Fruit fly (Drosophila melanogaster) whole organism, embryonic: ENCODE results near the gene Nse1.

ENCODE experiments used
- ATbp ChIP-seq: fragments of 200-800 bp; sonication (Bioruptor generic); optimal IDR thresholded peaks from 2 replicates; lab custom pipeline; 2017; ENCODE audit warnings: missing biosample characterization, mild to moderate bottlenecking, missing genetic modification characterization, missing genetic modification reagents
- CG10366 ChIP-seq: fragments of 200-800 bp; sonication (Bioruptor generic); IDR thresholded peaks from 2 replicates; pipeline ENCODE4 v1.3.6; 2022; ENCODE audit warnings: missing biosample characterization, missing genetic modification characterization
- CG10979 ChIP-seq: fragments of 200-800 bp; sonication (Bioruptor generic); optimal IDR thresholded peaks from 2 replicates; lab custom pipeline; 2018; ENCODE audit warnings: missing biosample characterization, mild to moderate bottlenecking, missing genetic modification characterization, moderate library complexity
- CG14667 ChIP-seq: fragments of 200-800 bp; sonication (Bioruptor generic); IDR thresholded peaks from 2 replicates; pipeline ENCODE4 v1.3.6; 2022; ENCODE audit warnings: missing biosample characterization, missing genetic modification characterization
- CG1603 ChIP-seq: fragments of 200-800 bp; sonication (Bioruptor generic); optimal IDR thresholded peaks from 2 replicates; lab custom pipeline; 2019; ENCODE audit warnings: missing biosample characterization, mild to moderate bottlenecking, missing genetic modification characterization, moderate library complexity
- CG16813 ChIP-seq: fragments of 200-800 bp; sonication (Bioruptor generic); IDR thresholded peaks from 3 replicates; pipeline ENCODE4 v1.3.6; 2022; ENCODE audit warnings: missing biosample characterization, missing genetic modification characterization; ENCODE audit not compliant: partially characterized antibody
- CG1832 ChIP-seq: fragments of 200-800 bp; sonication (Bioruptor generic); optimal IDR thresholded peaks from 2 replicates; lab custom pipeline; 2017; ENCODE audit warnings: missing biosample characterization, mild to moderate bottlenecking, missing genetic modification characterization, inconsistent platforms
- CG2199 ChIP-seq: fragments of 200-800 bp; sonication (Bioruptor generic); IDR thresholded peaks from 3 replicates; pipeline ENCODE4 v1.3.6; 2022; ENCODE audit warnings: missing biosample characterization, missing genetic modification characterization
- CG2875 ChIP-seq: fragments of 200-800 bp; sonication (Bioruptor generic); optimal IDR thresholded peaks from 2 replicates; lab custom pipeline; 2017; ENCODE audit warnings: missing biosample characterization, mild to moderate bottlenecking, missing genetic modification characterization, missing genetic modification reagents
- CG31365 ChIP-seq: fragments of 200-800 bp; sonication (Bioruptor generic); optimal IDR thresholded peaks from 2 replicates; lab custom pipeline; 2018; ENCODE audit warnings: missing biosample characterization, mild to moderate bottlenecking, missing genetic modification characterization
- CG32532 ChIP-seq: fragments of 200-800 bp; sonication (Bioruptor generic); IDR thresholded peaks from 2 replicates; pipeline ENCODE4 v1.3.6; 2022; ENCODE audit warnings: missing biosample characterization, missing genetic modification characterization
- CG3407 ChIP-seq: fragments of 200-800 bp; sonication (Bioruptor generic); optimal IDR thresholded peaks from 2 replicates; lab custom pipeline; 2018; ENCODE audit warnings: missing biosample characterization, mild to moderate bottlenecking, missing genetic modification characterization
- CG6791 ChIP-seq: fragments of 200-800 bp; sonication (Bioruptor generic); IDR thresholded peaks from 3 replicates; pipeline ENCODE4 v1.3.6; 2022; ENCODE audit warnings: missing biosample characterization, missing genetic modification characterization; ENCODE audit not compliant: partially characterized antibody
- CG6854 ChIP-seq: fragments of 200-800 bp; sonication (Bioruptor generic); optimal IDR thresholded peaks from 3 replicates; lab custom pipeline; 2017; ENCODE audit warnings: missing biosample characterization, mild to moderate bottlenecking, missing genetic modification characterization
- CG8359 ChIP-seq: fragments of 200-800 bp; sonication (Bioruptor generic); optimal IDR thresholded peaks from 2 replicates; lab custom pipeline; 2017; ENCODE audit warnings: missing biosample characterization, mild to moderate bottlenecking, missing genetic modification characterization, borderline replicate concordance
- CG9932 ChIP-seq: fragments of 200-800 bp; sonication (Bioruptor generic); IDR thresholded peaks from 2 replicates; pipeline ENCODE4 v1.3.6; 2022; ENCODE audit warnings: missing biosample characterization, missing genetic modification characterization
- Chrac-16 ChIP-seq: fragments of 200-800 bp; sonication (Bioruptor generic); optimal IDR thresholded peaks from 3 replicates; lab custom pipeline; 2016; ENCODE audit warnings: missing biosample characterization, missing genetic modification characterization
- Dll ChIP-seq: fragments of 200-800 bp; sonication (Bioruptor generic); IDR thresholded peaks from 4 replicates; pipeline ENCODE4 v1.3.6; 2022; ENCODE audit warnings: missing biosample characterization, missing genetic modification characterization; ENCODE audit not compliant: partially characterized antibody
- Elba2 ChIP-seq: fragments of 200-800 bp; sonication (Bioruptor generic); optimal IDR thresholded peaks from 3 replicates; lab custom pipeline; 2016; ENCODE audit warnings: missing biosample characterization, missing genetic modification characterization
- HLHmδ ChIP-seq: fragments of 200-800 bp; sonication (Bioruptor generic); optimal IDR thresholded peaks from 2 replicates; lab custom pipeline; 2018; ENCODE audit warnings: missing biosample characterization, mild to moderate bottlenecking, missing genetic modification characterization, moderate library complexity
- MBD-R2 ChIP-seq: fragments of 200-800 bp; sonication (Bioruptor generic); IDR thresholded peaks from 2 replicates; pipeline ENCODE4 v1.3.6; 2022; ENCODE audit warnings: missing biosample characterization, missing genetic modification characterization
- MESR4 ChIP-seq: fragments of 200-800 bp; sonication (Bioruptor generic); optimal IDR thresholded peaks from 2 replicates; lab custom pipeline; 2018; ENCODE audit warnings: missing biosample characterization, mild to moderate bottlenecking, missing genetic modification characterization, moderate library complexity
- MTF-1 ChIP-seq: fragments of 200-800 bp; sonication (Bioruptor generic); optimal IDR thresholded peaks from 2 replicates; lab custom pipeline; 2018; ENCODE audit warnings: missing biosample characterization, mild to moderate bottlenecking, missing genetic modification characterization, borderline replicate concordance
- NK7.1 ChIP-seq: fragments of 200-800 bp; sonication (Bioruptor generic); optimal IDR thresholded peaks from 3 replicates; lab custom pipeline; 2016; ENCODE audit warnings: missing biosample characterization, missing genetic modification characterization
- Rfx ChIP-seq: fragments of 200-800 bp; sonication (Bioruptor generic); IDR thresholded peaks from 2 replicates; pipeline ENCODE4 v1.3.6; 2022; ENCODE audit warnings: missing biosample characterization, missing genetic modification characterization
- Scr ChIP-seq: fragments of 200-800 bp; sonication (Bioruptor generic); IDR thresholded peaks from 2 replicates; pipeline ENCODE4 v1.3.6; 2022; ENCODE audit warnings: missing biosample characterization, missing genetic modification characterization; ENCODE audit not compliant: partially characterized antibody
- Xbp1 ChIP-seq: fragments of 200-800 bp; sonication (Bioruptor generic); optimal IDR thresholded peaks from 3 replicates; lab custom pipeline; 2016; ENCODE audit warnings: missing biosample characterization, mild to moderate bottlenecking, missing genetic modification characterization
- ase ChIP-seq: fragments of 200-800 bp; sonication (Bioruptor generic); IDR thresholded peaks from 3 replicates; pipeline ENCODE4 v1.3.6; 2022; ENCODE audit warnings: missing biosample characterization, missing genetic modification characterization
- bbx ChIP-seq: fragments of 200-800 bp; sonication (Bioruptor generic); IDR thresholded peaks from 2 replicates; pipeline ENCODE4 v1.3.6; 2022; ENCODE audit warnings: missing biosample characterization, missing genetic modification characterization; ENCODE audit not compliant: partially characterized antibody
- cas ChIP-seq: fragments of 200-800 bp; sonication (Bioruptor generic); IDR thresholded peaks from 2 replicates; pipeline ENCODE4 v1.3.6; 2022; ENCODE audit warnings: missing biosample characterization, missing genetic modification characterization
- corto ChIP-seq: fragments of 200-800 bp; sonication (Bioruptor generic); optimal IDR thresholded peaks from 2 replicates; lab custom pipeline; 2016; ENCODE audit warnings: missing biosample characterization, mild to moderate bottlenecking, missing genetic modification characterization, moderate library complexity
- hkb ChIP-seq, 2 experiments: fragments of 200-800 bp in 1 of 2; fragments of >200 bp in 1 of 2; sonication (Bioruptor generic) in 1 of 2; IDR thresholded peaks in 1 of 2; optimal IDR thresholded peaks in 1 of 2; 2 replicates each; pipeline versions ENCODE4 v1.3.6 to Lab custom; 2017 to 2022; ENCODE audit warnings: missing biosample characterization in 1 of 2, missing genetic modification characterization in 1 of 2
- hth ChIP-seq: fragments of >200 bp; optimal IDR thresholded peaks from 2 replicates; lab custom pipeline; 2017; ENCODE audit warnings: inconsistent platforms
- knrl ChIP-seq: fragments of 200-800 bp; sonication (Bioruptor generic); IDR thresholded peaks from 3 replicates; pipeline ENCODE4 v1.3.6; 2022; ENCODE audit warnings: missing biosample characterization, missing genetic modification characterization; ENCODE audit not compliant: partially characterized antibody
- maf-S ChIP-seq: fragments of 200-800 bp; sonication (Bioruptor generic); optimal IDR thresholded peaks from 2 replicates; lab custom pipeline; 2016; ENCODE audit warnings: missing biosample characterization, missing genetic modification characterization
- mam ChIP-seq: fragments of 200-800 bp; sonication (Bioruptor generic); optimal IDR thresholded peaks from 3 replicates; lab custom pipeline; 2016; ENCODE audit warnings: missing biosample characterization, missing genetic modification characterization
- nerfin-1 ChIP-seq: fragments of 200-800 bp; sonication (Bioruptor generic); optimal IDR thresholded peaks from 3 replicates; lab custom pipeline; 2019; ENCODE audit warnings: missing biosample characterization, mild to moderate bottlenecking, missing genetic modification characterization, moderate library complexity
- nmo ChIP-seq: fragments of 200-800 bp; sonication (Bioruptor generic); optimal IDR thresholded peaks from 2 replicates; lab custom pipeline; 2018; ENCODE audit warnings: missing biosample characterization, mild to moderate bottlenecking, missing genetic modification characterization, moderate library complexity
- prd ChIP-seq, 3 experiments: fragments of >200 bp in 2 of 3; fragments of 200-800 bp in 1 of 3; sonication (Bioruptor generic) in 1 of 3; optimal IDR thresholded peaks in 2 of 3; IDR thresholded peaks in 1 of 3; 2 replicates in 2 of 3; 3 replicates in 1 of 3; pipeline versions ENCODE4 v1.3.6 to Lab custom; 2017 to 2022; ENCODE audit warnings: missing biosample characterization in 1 of 3, missing genetic modification characterization in 1 of 3
- repo ChIP-seq: fragments of 200-800 bp; sonication (Bioruptor generic); optimal IDR thresholded peaks from 2 replicates; lab custom pipeline; 2016; ENCODE audit warnings: missing biosample characterization, missing genetic modification characterization
- schlank ChIP-seq: fragments of 200-800 bp; sonication (Bioruptor generic); optimal IDR thresholded peaks from 2 replicates; lab custom pipeline; 2018; ENCODE audit warnings: missing biosample characterization, mild to moderate bottlenecking, missing genetic modification characterization
- slbo ChIP-seq: fragments of 200-800 bp; sonication (Bioruptor generic); IDR thresholded peaks from 2 replicates; pipeline ENCODE4 v1.3.6; 2022; ENCODE audit warnings: missing biosample characterization, missing genetic modification characterization
- sob ChIP-seq: fragments of 200-800 bp; sonication (Bioruptor generic); IDR thresholded peaks from 2 replicates; pipeline ENCODE4 v1.3.6; 2022; ENCODE audit warnings: missing biosample characterization, missing genetic modification characterization
- tgo ChIP-seq: fragments of 200-800 bp; sonication (Bioruptor generic); IDR thresholded peaks from 3 replicates; pipeline ENCODE4 v1.3.6; 2022; ENCODE audit warnings: missing biosample characterization, missing genetic modification characterization
- tio ChIP-seq: fragments of 200-800 bp; sonication (Bioruptor generic); optimal IDR thresholded peaks from 2 replicates; lab custom pipeline; 2017; ENCODE audit warnings: missing biosample characterization, missing genetic modification characterization, inconsistent platforms
- tna ChIP-seq: fragments of 200-800 bp; sonication (Bioruptor generic); IDR thresholded peaks from 2 replicates; pipeline ENCODE4 v1.3.6; 2022; ENCODE audit warnings: missing biosample characterization, missing genetic modification characterization; ENCODE audit not compliant: partially characterized antibody

Gene Nse1

dm6 chr2L:6683992-6684882 is 6.8 kb upstream of the Nse1 start, which contains the start of gene Nhe3 (continued):
- TF ChIP-seq CG14667 (GFP tag; lab: Robert Waterston, UW) (peak; percentile 73), knrl (GFP tag; lab: Robert Waterston, UW) (peak; percentile 61; the same call in 1 of the 3 replicates), corto (GFP tag; lab: Kevin White, UChicago) (no peak), CG6791 (peak; percentile 65; the same call in 2 of the 3 replicates), ATbp (GFP tag; lab: Kevin White, UChicago) (peak; percentile 74), Elba2 (no peak), repo (GFP tag; lab: Kevin White, UChicago) (peak; percentile 67), CG10979 (tag; lab: Kevin White, UChicago) (peak; percentile 73), CG2199 (GFP tag; lab: Robert Waterston, UW) (peak; percentile 70; the same call in 1 of the 3 replicates), tio (peak; percentile 76), HLHmδ (GFP tag; lab: Kevin White, UChicago) (no peak), Xbp1 (GFP tag; lab: Kevin White, UChicago) (peak; percentile 88), slbo (peak; percentile 91), CG16813 (peak; percentile 59; the same call in 1 of the 3 replicates), Dll (GFP tag; lab: Robert Waterston, UW) (peak; percentile 66; the same call in 3 of the 4 replicates), nmo (GFP tag; lab: Kevin White, UChicago) (peak; percentile 84), hkb (optimal IDR thresholded peaks at IDR 0.05; lab: Kevin White, UChicago) (peak; percentile 34), hkb (GFP tag; IDR thresholded peaks at IDR 0.05; lab: Robert Waterston, UW) (peak; percentile 82), tgo (GFP tag; lab: Robert Waterston, UW) (peak; percentile 82), CG32532 (GFP tag; lab: Robert Waterston, UW) (peak; percentile 83), sob (peak; percentile 90), CG9932 (GFP tag; lab: Robert Waterston, UW) (peak; percentile 93), CG31365 (tag; lab: Kevin White, UChicago) (no peak), schlank (tag; lab: Kevin White, UChicago) (peak; percentile 43), tna (GFP tag; lab: Robert Waterston, UW) (no peak), Scr (GFP tag; lab: Robert Waterston, UW) (peak; percentile 53), hth (lab: Kevin White, UChicago) (no peak), cas (GFP tag; lab: Robert Waterston, UW) (0 out of 2 replicates have a peak, but pooled peaks have one; percentile 41), mam (GFP tag; lab: Kevin White, UChicago) (peak; percentile 87), Chrac-16 (peak; percentile 80), Rfx (GFP tag; lab: Robert Waterston, UW) (peak; percentile 90), ase (GFP tag; lab: Robert Waterston, UW) (peak; percentile 69; the same call in 1 of the 3 replicates), CG8359 (peak; percentile 24), NK7.1 (peak; percentile 71), CG1603 (peak; percentile 66), CG6854 (GFP tag; lab: Kevin White, UChicago) (peak; percentile 30), CG1832 (GFP tag; lab: Kevin White, UChicago) (no peak), MBD-R2 (GFP tag; lab: Robert Waterston, UW) (peak; percentile 77), bbx (GFP tag; lab: Robert Waterston, UW) (peak; percentile 51; the same call in 1 of the 2 replicates), MTF-1 (GFP tag; lab: Kevin White, UChicago) (peak; percentile 14), MESR4 (GFP tag; lab: Kevin White, UChicago) (peak; percentile 75), nerfin-1 (tag; lab: Kevin White, UChicago) (peak; percentile 60), CG3407 (GFP tag; lab: Kevin White, UChicago) (peak; percentile 39), maf-S (GFP tag; lab: Kevin White, UChicago) (peak; percentile 59), CG2875 (GFP tag; lab: Kevin White, UChicago) (peak; percentile 46), CG10366 (peak; percentile 80), prd (optimal IDR thresholded peaks at IDR 0.05; lab: Kevin White, UChicago) (no peak), prd (GFP tag; IDR thresholded peaks at IDR 0.05; lab: Robert Waterston, UW) (peak; percentile 90)
